Fruit fly (Drosophila melanogaster): ENCODE measurements around the gene Tnpo-SR.

DNA sequence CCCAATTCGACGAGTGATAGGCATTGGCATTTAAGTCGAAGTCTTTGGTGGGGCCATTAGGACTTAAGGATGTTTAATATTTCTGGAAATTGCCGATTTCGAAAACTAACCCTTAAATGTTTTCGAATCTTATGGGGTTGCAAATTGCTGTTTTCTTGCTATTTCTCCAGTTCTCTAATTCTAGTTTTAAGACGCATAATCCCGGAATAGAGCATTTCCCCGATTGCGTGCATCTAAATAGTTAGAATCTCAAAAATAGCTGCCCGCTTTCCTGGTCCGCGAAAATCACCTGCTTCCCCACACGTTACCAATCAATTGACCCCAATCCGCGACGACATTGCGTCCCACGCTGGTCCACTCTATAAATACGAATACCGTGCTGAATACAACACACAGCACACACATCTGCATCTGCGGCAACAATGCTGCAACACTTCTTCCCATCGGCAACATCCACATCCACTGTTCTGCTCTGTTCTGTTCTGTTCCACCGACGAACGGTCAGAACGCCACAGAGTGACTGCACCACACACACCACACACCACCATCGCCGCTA lies 7.7 kb upstream of the Tnpo-SR start, which contains the start of gene Bacc:
- TF ChIP-seq psq (optimal IDR thresholded peaks at IDR 0.05), result no peak
- no peak for TF ChIP-seq usp (GFP tag; optimal IDR thresholded peaks at IDR 0.05)
- TF ChIP-seq CG8478 (optimal IDR thresholded peaks at IDR 0.05), result no peak
- no peak for TF ChIP-seq pan (optimal IDR thresholded peaks at IDR 0.05)
- no peak for TF ChIP-seq Dll (optimal IDR thresholded peaks at IDR 0.05)

All from whole organism.